Fruit fly (Drosophila melanogaster) whole organism, prepupa: ENCODE results near the gene CG45691.

Experiments
- CG11902 ChIP-seq: fragments of 200-800 bp; sonication (Bioruptor generic); optimal IDR thresholded peaks from 3 replicates; lab custom pipeline; 2016; ENCODE audit warnings: missing biosample characterization, missing genetic modification characterization
- CG34406 ChIP-seq: fragments of 200-800 bp; sonication (Bioruptor generic); optimal IDR thresholded peaks from 3 replicates; lab custom pipeline; 2016; ENCODE audit warnings: missing biosample characterization, missing genetic modification characterization
- Smox ChIP-seq: fragments of 200-800 bp; sonication (Bioruptor generic); optimal IDR thresholded peaks from 3 replicates; lab custom pipeline; 2016; ENCODE audit warnings: missing biosample characterization, missing genetic modification characterization
- Sox102F ChIP-seq: fragments of 200-800 bp; sonication (Bioruptor generic); optimal IDR thresholded peaks from 2 replicates; lab custom pipeline; 2016; ENCODE audit warnings: missing biosample characterization, mild to moderate bottlenecking, missing genetic modification characterization

dm6 chr2L:17311720-17312119 is 8.8 kb downstream of the CG45691 start, which contains the start of gene CG34170:
- TF ChIP-seq CG34406: no peak
- no peak for TF ChIP-seq Smox (GFP tag; lab: Kevin White, UChicago)
- no peak for TF ChIP-seq CG11902 (GFP tag; lab: Kevin White, UChicago)
- TF ChIP-seq Sox102F: no peak
